Worm (Caenorhabditis elegans) whole organism, young adult: ENCODE data around the gene vps-33.1.
A peak's percentile ranks its signal among the peaks of the same experiment; 100 is the strongest.

Experiments
- F10E7.11 ChIP-seq: sonication (generic microtip); optimal IDR thresholded peaks from 2 replicates; lab custom pipeline; 2017; ENCODE audit warnings: mild to moderate bottlenecking, missing genetic modification characterization, moderate library complexity, missing compliant biosample characterization
- F37B4.10 ChIP-seq: fragments of 200-800 bp; sonication (Bioruptor generic); IDR thresholded peaks from 2 replicates; pipeline ENCODE4 v1.3.6; 2022; ENCODE audit warnings: missing genetic modification characterization, missing compliant biosample characterization
- F55B11.4 ChIP-seq: sonication (generic microtip); optimal IDR thresholded peaks from 2 replicates; lab custom pipeline; 2016; ENCODE audit warnings: missing compliant biosample characterization, missing genetic modification characterization, borderline replicate concordance; ENCODE audit not compliant: insufficient read depth
- K11D2.4 ChIP-seq: fragments of 200-800 bp; sonication (Bioruptor generic); IDR thresholded peaks from 2 replicates; pipeline ENCODE4 v1.3.6; 2022; ENCODE audit warnings: missing genetic modification reagents, missing genetic modification characterization, missing compliant biosample characterization
- Y79H2A.3 ChIP-seq: fragments of 200-800 bp; sonication (Bioruptor generic); conservative IDR thresholded peaks from 2 replicates; pipeline ENCODE4 v1.3.6; 2022; ENCODE audit warnings: missing genetic modification reagents, missing genetic modification characterization, missing compliant biosample characterization
- ZK185.1 ChIP-seq: sonication (generic microtip); optimal IDR thresholded peaks from 2 replicates; lab custom pipeline; 2016; ENCODE audit warnings: mild to moderate bottlenecking, missing genetic modification characterization, missing compliant biosample characterization; ENCODE audit not compliant: poor library complexity, severe bottlenecking
- akir-1 ChIP-seq: fragments of 200-800 bp; sonication (Bioruptor generic); optimal IDR thresholded peaks from 2 replicates; lab custom pipeline; 2018; ENCODE audit warnings: mild to moderate bottlenecking, missing genetic modification characterization, moderate library complexity, missing compliant biosample characterization
- athp-1 ChIP-seq: sonication (generic microtip); optimal IDR thresholded peaks from 2 replicates; lab custom pipeline; 2017; ENCODE audit warnings: mild to moderate bottlenecking, missing genetic modification characterization, missing compliant biosample characterization
- attf-5 ChIP-seq: fragments of 200-800 bp; sonication (Bioruptor generic); optimal IDR thresholded peaks from 2 replicates; lab custom pipeline; 2018; ENCODE audit warnings: mild to moderate bottlenecking, missing genetic modification characterization, missing compliant biosample characterization
- attf-6 ChIP-seq: fragments of 200-800 bp; sonication (Bioruptor generic); IDR thresholded peaks from 2 replicates; pipeline ENCODE4 v1.3.6; 2022; ENCODE audit warnings: missing genetic modification reagents, missing genetic modification characterization, missing compliant biosample characterization
- cebp-1 ChIP-seq, 2 experiments: fragments of 200-800 bp in 1 of 2; sonication (Bioruptor generic) in 1 of 2; sonication (generic microtip) in 1 of 2; IDR thresholded peaks in 1 of 2; optimal IDR thresholded peaks in 1 of 2; 2 replicates each; pipeline versions ENCODE4 v1.3.6 to Lab custom; 2017 to 2022; ENCODE audit warnings: missing compliant biosample characterization in 2 of 2, missing genetic modification characterization in 2 of 2, mild to moderate bottlenecking in 1 of 2, missing genetic modification reagents in 1 of 2, moderate library complexity in 1 of 2
- ceh-79 ChIP-seq: sonication (generic microtip); optimal IDR thresholded peaks from 2 replicates; lab custom pipeline; 2017; ENCODE audit warnings: mild to moderate bottlenecking, missing genetic modification characterization, missing compliant biosample characterization
- ceh-91 ChIP-seq: fragments of 200-800 bp; sonication (Bioruptor generic); IDR thresholded peaks from 2 replicates; pipeline ENCODE4 v1.3.6; 2022; ENCODE audit warnings: missing genetic modification reagents, missing genetic modification characterization, missing compliant biosample characterization
- chd-7 ChIP-seq: sonication (generic microtip); optimal IDR thresholded peaks from 2 replicates; lab custom pipeline; 2016; ENCODE audit warnings: mild to moderate bottlenecking, missing genetic modification characterization, moderate library complexity, missing compliant biosample characterization
- dpl-1 ChIP-seq: fragments of 150-350 bp; optimal IDR thresholded peaks from 2 replicates; lab custom pipeline; 2014; ENCODE audit warnings: missing biosample characterization, missing genetic modification reagents, missing genetic modification characterization
- efl-1 ChIP-seq: fragments of 150-350 bp; optimal IDR thresholded peaks from 2 replicates; lab custom pipeline; 2014; ENCODE audit warnings: missing biosample characterization, missing genetic modification reagents, missing genetic modification characterization
- egl-44 ChIP-seq: fragments of 200-800 bp; sonication (Bioruptor generic); IDR thresholded peaks from 2 replicates; pipeline ENCODE4 v1.3.6; 2022; ENCODE audit warnings: missing genetic modification reagents, missing genetic modification characterization, missing compliant biosample characterization
- egrh-3 ChIP-seq: fragments of 200-800 bp; sonication (Bioruptor generic); IDR thresholded peaks from 2 replicates; pipeline ENCODE4 v1.3.6; 2022; ENCODE audit warnings: missing genetic modification reagents, missing genetic modification characterization, missing compliant biosample characterization
- ekl-4 ChIP-seq: fragments of 200-800 bp; sonication (Bioruptor generic); IDR thresholded peaks from 2 replicates; pipeline ENCODE4 v1.3.6; 2022; ENCODE audit warnings: missing genetic modification reagents, missing genetic modification characterization, missing compliant biosample characterization
- gei-17 ChIP-seq: fragments of 200-800 bp; sonication (Bioruptor generic); optimal IDR thresholded peaks from 2 replicates; lab custom pipeline; 2018; ENCODE audit warnings: mild to moderate bottlenecking, missing genetic modification characterization, missing compliant biosample characterization
- hmg-1.2 ChIP-seq: fragments of 200-800 bp; sonication (Bioruptor generic); IDR thresholded peaks from 2 replicates; pipeline ENCODE4 v1.3.6; 2022; ENCODE audit warnings: missing genetic modification reagents, missing genetic modification characterization, missing compliant biosample characterization
- let-607 ChIP-seq, 2 experiments: fragments of 200-800 bp in 1 of 2; sonication (Bioruptor generic) in 1 of 2; sonication (generic microtip) in 1 of 2; optimal IDR thresholded peaks; 2 replicates each; lab custom pipeline; 2016 to 2018; ENCODE audit warnings: mild to moderate bottlenecking in 2 of 2, missing compliant biosample characterization in 2 of 2, missing genetic modification characterization in 2 of 2, moderate library complexity in 2 of 2, missing genotype in 1 of 2
- lin-26 ChIP-seq: fragments of 200-800 bp; sonication (Bioruptor generic); IDR thresholded peaks from 2 replicates; pipeline ENCODE4 v1.3.6; 2022; ENCODE audit warnings: missing genetic modification reagents, missing genetic modification characterization, missing compliant biosample characterization
- lir-1 ChIP-seq: fragments of 200-800 bp; sonication (Bioruptor generic); conservative IDR thresholded peaks from 2 replicates; pipeline ENCODE4 v1.3.6; 2022; ENCODE audit warnings: missing genetic modification reagents, missing genetic modification characterization, missing compliant biosample characterization
- lsl-1 ChIP-seq: fragments of 200-800 bp; sonication (Bioruptor generic); optimal IDR thresholded peaks from 2 replicates; lab custom pipeline; 2018; ENCODE audit warnings: mild to moderate bottlenecking, missing genetic modification characterization, moderate library complexity, missing compliant biosample characterization
- madf-3 ChIP-seq: fragments of 200-800 bp; sonication (Bioruptor generic); IDR thresholded peaks from 2 replicates; pipeline ENCODE4 v1.3.6; 2022; ENCODE audit warnings: missing genetic modification reagents, missing genetic modification characterization, missing compliant biosample characterization
- madf-6 ChIP-seq: fragments of 200-800 bp; sonication (Bioruptor generic); IDR thresholded peaks from 2 replicates; pipeline ENCODE4 v1.3.6; 2022; ENCODE audit warnings: missing genetic modification reagents, missing genetic modification characterization, missing compliant biosample characterization
- madf-8 ChIP-seq: fragments of 200-800 bp; sonication (Bioruptor generic); conservative IDR thresholded peaks from 2 replicates; pipeline ENCODE4 v1.3.6; 2022; ENCODE audit warnings: missing genetic modification reagents, missing genetic modification characterization, missing compliant biosample characterization
- mcd-1 ChIP-seq: fragments of 200-800 bp; sonication (Bioruptor generic); IDR thresholded peaks from 2 replicates; pipeline ENCODE4 v1.3.6; 2022; ENCODE audit warnings: missing genetic modification reagents, missing genetic modification characterization, missing compliant biosample characterization
- nhr-179 ChIP-seq: sonication (generic microtip); optimal IDR thresholded peaks from 2 replicates; lab custom pipeline; 2016; ENCODE audit warnings: mild to moderate bottlenecking, missing genetic modification characterization, missing compliant biosample characterization
- nhr-27 ChIP-seq: fragments of 200-800 bp; sonication (Bioruptor generic); optimal IDR thresholded peaks from 2 replicates; lab custom pipeline; 2018; ENCODE audit warnings: mild to moderate bottlenecking, missing genetic modification characterization, moderate library complexity, missing compliant biosample characterization
- nhr-80 ChIP-seq: sonication (generic microtip); optimal IDR thresholded peaks from 2 replicates; lab custom pipeline; 2016; ENCODE audit warnings: missing genetic modification characterization, missing compliant biosample characterization
- nhr-90 ChIP-seq: sonication (generic microtip); optimal IDR thresholded peaks from 2 replicates; lab custom pipeline; 2016; ENCODE audit warnings: missing genotype, mild to moderate bottlenecking, missing genetic modification characterization, missing compliant biosample characterization
- snpc-1.3 ChIP-seq: sonication (generic microtip); optimal IDR thresholded peaks from 2 replicates; lab custom pipeline; 2017; ENCODE audit warnings: missing genetic modification characterization, mild to moderate bottlenecking, missing compliant biosample characterization, antibody characterized with exemption, moderate library complexity, missing genotype, missing genetic modification reagents; ENCODE audit not compliant: insufficient read depth
- tlf-1 ChIP-seq: fragments of 200-800 bp; sonication (Bioruptor generic); optimal IDR thresholded peaks from 2 replicates; lab custom pipeline; 2018; ENCODE audit warnings: mild to moderate bottlenecking, missing genetic modification characterization, missing compliant biosample characterization
- ztf-26 ChIP-seq: sonication (generic microtip); optimal IDR thresholded peaks from 2 replicates; lab custom pipeline; 2017; ENCODE audit warnings: missing genetic modification characterization, missing compliant biosample characterization
- ztf-28 ChIP-seq: fragments of 200-800 bp; sonication (Bioruptor generic); IDR thresholded peaks from 2 replicates; pipeline ENCODE4 v1.3.6; 2022; ENCODE audit warnings: missing genetic modification reagents, missing genetic modification characterization, missing compliant biosample characterization
- ztf-3 ChIP-seq: fragments of 200-800 bp; sonication (Bioruptor generic); optimal IDR thresholded peaks from 2 replicates; lab custom pipeline; 2018; ENCODE audit warnings: mild to moderate bottlenecking, missing genetic modification characterization, missing compliant biosample characterization
- ztf-6 ChIP-seq: fragments of 200-800 bp; sonication (Bioruptor generic); IDR thresholded peaks from 2 replicates; pipeline ENCODE4 v1.3.6; 2022; ENCODE audit warnings: missing genetic modification reagents, missing genetic modification characterization, missing compliant biosample characterization

Gene vps-33.1

ce11 chrIII:8689655-8690054, 11.1 kb upstream of the vps-33.1 start, which contains the start of gene B0303.4 (continued):
- no peak for TF ChIP-seq ceh-79 (tag; lab: Kevin White, UChicago)
- no peak for TF ChIP-seq tlf-1 (GFP tag; lab: Kevin White, UChicago)
- TF ChIP-seq Y79H2A.3: no peak
- no peak for TF ChIP-seq ekl-4 (GFP tag; lab: Robert Waterston, UW)
- TF ChIP-seq, all 124 proteins: peak for 5

ce11 chrIII:8693322-8693721, 7.4 kb upstream of the vps-33.1 start, which contains the start of gene B0303.7:
Gene B0303.7, plus strand, starts transcription at chrIII:8693622.
- TF ChIP-seq ztf-26 (tag; lab: Kevin White, UChicago) (no peak), snpc-1.3 (tag; lab: Kevin White, UChicago) (no peak), ceh-91 (no peak), lsl-1 (no peak), egl-44 (GFP tag; lab: Robert Waterston, UW) (no peak)
- TF ChIP-seq, all 124 proteins: peak for 0

- peak; percentile 21 to 81 for TF ChIP-seq let-607 (tag; optimal IDR thresholded peaks at IDR 0.05; lab: Kevin White, UChicago)
- TF ChIP-seq madf-3: no peak
- peak; percentile 87 for TF ChIP-seq hmg-1.2
- peak; percentile 17 for TF ChIP-seq ZK185.1 (tag; lab: Kevin White, UChicago)
- no peak for TF ChIP-seq lin-26 (GFP tag; lab: Robert Waterston, UW)
- peak; percentile 3 for TF ChIP-seq attf-5 (GFP tag; lab: Kevin White, UChicago)
- TF ChIP-seq nhr-27 (tag; lab: Kevin White, UChicago): no peak
- peak; percentile 22 for TF ChIP-seq nhr-80 (tag; lab: Kevin White, UChicago)
- no peak for TF ChIP-seq cebp-1 (GFP tag; IDR thresholded peaks at IDR 0.05; lab: Robert Waterston, UW)
- peak; percentile 39 for TF ChIP-seq cebp-1 (tag; optimal IDR thresholded peaks at IDR 0.05; lab: Kevin White, UChicago)
Measured at ce11 chrIII:8696680-8697079, 4.0 kb upstream of the vps-33.1 start.

- TF ChIP-seq akir-1 (GFP tag; lab: Kevin White, UChicago): no peak
- TF ChIP-seq ztf-28: no peak
- no peak for TF ChIP-seq egrh-3
- no peak for TF ChIP-seq efl-1 (GFP tag; lab: Kevin White, UChicago)
- TF ChIP-seq ztf-6 (GFP tag; lab: Robert Waterston, UW): no peak
- no peak for TF ChIP-seq F55B11.4 (tag; lab: Kevin White, UChicago)
- TF ChIP-seq chd-7: no peak
- no peak for TF ChIP-seq attf-6
Measured at ce11 chrIII:8697268-8697907, 3.3 kb upstream of the vps-33.1 start.

ce11 chrIII:8704765-8705164, 4.0 kb downstream of the vps-33.1 start, which contains the start of gene B0303.16:
Gene B0303.16, plus strand, starts transcription at chrIII:8705065.
- no peak for TF ChIP-seq lsl-1

- TF ChIP-seq mcd-1 (GFP tag; lab: Robert Waterston, UW): no peak
- no peak for TF ChIP-seq F37B4.10 (GFP tag; lab: Robert Waterston, UW)
- no peak for TF ChIP-seq madf-8
- no peak for TF ChIP-seq nhr-179 (tag; lab: Kevin White, UChicago)
- no peak for TF ChIP-seq ztf-3 (GFP tag; lab: Kevin White, UChicago)
- no peak for TF ChIP-seq lir-1 (GFP tag; lab: Robert Waterston, UW)
- no peak for TF ChIP-seq hmg-1.2
- no peak for TF ChIP-seq dpl-1 (GFP tag; lab: Kevin White, UChicago)
- no peak for TF ChIP-seq nhr-90 (tag; lab: Kevin White, UChicago)
- no peak for TF ChIP-seq F10E7.11
- no peak for TF ChIP-seq efl-1 (GFP tag; lab: Kevin White, UChicago)
- no peak for TF ChIP-seq K11D2.4 (GFP tag; lab: Robert Waterston, UW)
- no peak for TF ChIP-seq ztf-26 (tag; lab: Kevin White, UChicago)
- TF ChIP-seq ztf-28: no peak
- TF ChIP-seq gei-17: no peak
- TF ChIP-seq akir-1 (GFP tag; lab: Kevin White, UChicago): no peak
- no peak for TF ChIP-seq madf-6 (GFP tag; lab: Robert Waterston, UW)
- TF ChIP-seq athp-1: no peak
Measured at ce11 chrIII:8709735-8710134, 9.0 kb downstream of the vps-33.1 start.
